Fruit fly (Drosophila melanogaster) whole organism, adult: ENCODE data around the gene U2af38.

Experiments
- bab1 ChIP-seq: fragments of 200-800 bp; sonication (Bioruptor generic); optimal IDR thresholded peaks from 3 replicates; lab custom pipeline; 2019; ENCODE audit warnings: missing biosample characterization, mild to moderate bottlenecking, missing genetic modification characterization, moderate library complexity
- cic ChIP-seq: fragments of 200-800 bp; sonication (Bioruptor generic); optimal IDR thresholded peaks from 2 replicates; lab custom pipeline; 2017; ENCODE audit warnings: missing biosample characterization, mild to moderate bottlenecking, missing genetic modification characterization, moderate library complexity
- cnc ChIP-seq, 2 experiments: fragments of >200 bp; optimal IDR thresholded peaks; 2 replicates each; lab custom pipeline; 2017
- ovo ChIP-seq: fragments of 200-800 bp; sonication (Bioruptor generic); optimal IDR thresholded peaks from 2 replicates; lab custom pipeline; 2016; ENCODE audit warnings: missing biosample characterization, missing genetic modification characterization
- pad ChIP-seq: fragments of 200-800 bp; sonication (Bioruptor generic); optimal IDR thresholded peaks from 3 replicates; lab custom pipeline; 2017; ENCODE audit warnings: missing biosample characterization, missing genetic modification characterization, mild to moderate bottlenecking, moderate library complexity, missing genetic modification reagents
- tj ChIP-seq: fragments of 200-800 bp; sonication (Bioruptor generic); optimal IDR thresholded peaks from 3 replicates; lab custom pipeline; 2017; ENCODE audit warnings: missing biosample characterization, mild to moderate bottlenecking, missing genetic modification characterization, moderate library complexity
- toe ChIP-seq: fragments of 200-800 bp; sonication (Bioruptor generic); optimal IDR thresholded peaks from 2 replicates; lab custom pipeline; 2016; ENCODE audit warnings: missing biosample characterization, missing genetic modification characterization

DNA sequence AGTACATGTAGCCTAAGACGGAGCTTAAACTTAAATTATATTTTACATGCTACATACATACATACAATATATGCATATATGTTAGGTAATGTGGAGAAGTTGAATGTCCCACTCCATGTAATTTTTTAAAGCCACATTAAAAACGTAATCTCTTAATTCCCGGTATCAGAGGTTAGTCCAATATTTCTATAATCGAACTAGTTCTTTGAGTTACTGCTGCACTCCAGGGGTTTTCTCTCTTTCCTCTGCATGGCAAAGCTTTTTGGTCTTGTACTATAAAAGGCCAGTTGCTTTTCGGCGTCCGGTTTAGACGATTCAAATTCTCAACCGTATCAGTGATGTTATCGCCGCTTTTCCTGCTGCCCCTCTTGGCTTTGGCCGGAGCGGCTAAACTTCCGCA lies 27.3 kb upstream of the U2af38 start, which contains the start of gene CG33127:
- no peak for TF ChIP-seq bab1
- no peak for TF ChIP-seq pad (GFP tag; lab: Kevin White, UChicago)
- TF ChIP-seq ovo (GFP tag; lab: Kevin White, UChicago): no peak
- TF ChIP-seq cnc (optimal IDR thresholded peaks at IDR 0.05; lab: Kevin White, UChicago): no peak
- TF ChIP-seq cic: no peak
- no peak for TF ChIP-seq toe (GFP tag; lab: Kevin White, UChicago)
- no peak for TF ChIP-seq tj (GFP tag; lab: Kevin White, UChicago)
